Worm (Caenorhabditis elegans) whole organism, L4 larva: ENCODE measurements around the gene T04B8.5.
A peak's percentile ranks its signal among the peaks of the same experiment; 100 is the strongest.

Source experiments
- D1046.2 ChIP-seq: fragments of 200-800 bp; sonication (Bioruptor generic); IDR thresholded peaks from 2 replicates; pipeline ENCODE4 v1.3.6; 2022; ENCODE audit warnings: missing genetic modification characterization, missing compliant biosample characterization
- F49E8.2 ChIP-seq: sonication (generic microtip); optimal IDR thresholded peaks from 2 replicates; lab custom pipeline; 2016; ENCODE audit warnings: missing compliant biosample characterization, mild to moderate bottlenecking, missing genetic modification characterization, borderline replicate concordance
- T26A8.4 ChIP-seq: fragments of 200-800 bp; sonication (Bioruptor generic); IDR thresholded peaks from 2 replicates; pipeline ENCODE4 v1.3.6; 2022; ENCODE audit warnings: missing genetic modification characterization, missing compliant biosample characterization
- Y5F2A.4 ChIP-seq: fragments of 200-800 bp; sonication (Bioruptor generic); optimal IDR thresholded peaks from 2 replicates; lab custom pipeline; 2018; ENCODE audit warnings: mild to moderate bottlenecking, missing genetic modification characterization, missing compliant biosample characterization
- Y75B8A.6 ChIP-seq: fragments of 200-800 bp; sonication (Bioruptor generic); IDR thresholded peaks from 2 replicates; pipeline ENCODE4 v1.3.6; 2022; ENCODE audit warnings: missing genetic modification reagents, missing genetic modification characterization, missing compliant biosample characterization
- ZK337.2 ChIP-seq: fragments of 200-800 bp; sonication (Bioruptor generic); IDR thresholded peaks from 2 replicates; pipeline ENCODE4 v1.3.6; 2022; ENCODE audit warnings: missing genetic modification reagents, missing genetic modification characterization, missing compliant biosample characterization
- aly-2 ChIP-seq: sonication (generic microtip); optimal IDR thresholded peaks from 2 replicates; lab custom pipeline; 2018; ENCODE audit warnings: missing biosample characterization, missing genetic modification characterization
- ceh-20 ChIP-seq: fragments of 200-800 bp; sonication (Bioruptor generic); IDR thresholded peaks from 2 replicates; pipeline ENCODE4 v1.3.6; 2022; ENCODE audit warnings: missing genetic modification reagents, missing genetic modification characterization, missing compliant biosample characterization
- ceh-32 ChIP-seq: sonication (generic microtip); optimal IDR thresholded peaks from 2 replicates; lab custom pipeline; 2016; ENCODE audit warnings: mild to moderate bottlenecking, missing genetic modification characterization, missing compliant biosample characterization; ENCODE audit not compliant: poor library complexity
- daf-16 ChIP-seq, 3 experiments: sonication (generic microtip); optimal IDR thresholded peaks; 2 replicates each; lab custom pipeline; 2016 to 2017; ENCODE audit warnings: missing genetic modification characterization in 3 of 3, missing genetic modification reagents in 3 of 3, mild to moderate bottlenecking in 2 of 3, missing compliant biosample characterization in 2 of 3, missing biosample characterization in 1 of 3, moderate library complexity in 1 of 3
- dmd-6 ChIP-seq: fragments of 200-800 bp; sonication (Bioruptor generic); IDR thresholded peaks from 2 replicates; pipeline ENCODE4 v1.3.6; 2022; ENCODE audit warnings: missing genetic modification reagents, missing genetic modification characterization, missing compliant biosample characterization
- dmd-8 ChIP-seq: fragments of 200-800 bp; sonication (Bioruptor generic); IDR thresholded peaks from 2 replicates; pipeline ENCODE4 v1.3.6; 2022; ENCODE audit warnings: missing genetic modification characterization, missing compliant biosample characterization
- dpl-1 ChIP-seq: fragments of 150-350 bp; optimal IDR thresholded peaks from 2 replicates; lab custom pipeline; 2014; ENCODE audit warnings: missing biosample characterization, missing genetic modification reagents, missing genetic modification characterization
- dve-1 ChIP-seq: sonication (generic microtip); optimal IDR thresholded peaks from 2 replicates; lab custom pipeline; 2017; ENCODE audit warnings: antibody characterized with exemption, mild to moderate bottlenecking, missing genetic modification characterization, missing compliant biosample characterization; ENCODE audit not compliant: insufficient read depth
- egl-43 ChIP-seq: fragments of 200-800 bp; sonication (Bioruptor generic); IDR thresholded peaks from 2 replicates; pipeline ENCODE4 v1.3.6; 2022; ENCODE audit warnings: missing genetic modification reagents, missing genetic modification characterization, missing compliant biosample characterization
- fkh-10 ChIP-seq: fragments of 150-350 bp; optimal IDR thresholded peaks from 2 replicates; lab custom pipeline; 2014; ENCODE audit warnings: missing biosample characterization, missing genetic modification reagents, missing genetic modification characterization
- fos-1 ChIP-seq: fragments of 150-350 bp; optimal IDR thresholded peaks from 2 replicates; lab custom pipeline; 2014; ENCODE audit warnings: missing biosample characterization, missing genetic modification characterization
- gei-8 ChIP-seq: fragments of 200-800 bp; sonication (Bioruptor generic); optimal IDR thresholded peaks from 2 replicates; lab custom pipeline; 2018; ENCODE audit warnings: mild to moderate bottlenecking, missing genetic modification characterization, missing compliant biosample characterization
- hlh-11 ChIP-seq: fragments of 200-800 bp; sonication (Bioruptor generic); optimal IDR thresholded peaks from 2 replicates; lab custom pipeline; 2018; ENCODE audit warnings: mild to moderate bottlenecking, missing genetic modification characterization, missing compliant biosample characterization
- hlh-30 ChIP-seq: sonication (generic microtip); optimal IDR thresholded peaks from 2 replicates; lab custom pipeline; 2017; ENCODE audit warnings: antibody characterized with exemption, mild to moderate bottlenecking, missing genetic modification characterization, missing compliant biosample characterization; ENCODE audit not compliant: insufficient read depth
- lim-7 ChIP-seq: fragments of 200-800 bp; sonication (Bioruptor generic); IDR thresholded peaks from 2 replicates; pipeline ENCODE4 v1.3.6; 2022; ENCODE audit warnings: missing genetic modification characterization, missing compliant biosample characterization
- lin-1 ChIP-seq: fragments of 200-800 bp; sonication (Bioruptor generic); IDR thresholded peaks from 2 replicates; pipeline ENCODE4 v1.3.6; 2022; ENCODE audit warnings: missing genetic modification reagents, missing genetic modification characterization, missing compliant biosample characterization
- lin-13 ChIP-seq: fragments of 150-350 bp; optimal IDR thresholded peaks from 2 replicates; lab custom pipeline; 2014; ENCODE audit warnings: missing biosample characterization, missing genetic modification reagents, missing genetic modification characterization
- lin-15B ChIP-seq: fragments of 150-350 bp; sonication (generic microtip); optimal IDR thresholded peaks from 3 replicates; lab custom pipeline; 2014; ENCODE audit warnings: missing biosample characterization, missing genetic modification characterization
- lin-29 ChIP-seq: fragments of 200-800 bp; sonication (Bioruptor generic); IDR thresholded peaks from 2 replicates; pipeline ENCODE4 v1.3.6; 2022; ENCODE audit warnings: missing genetic modification reagents, missing genetic modification characterization, missing compliant biosample characterization
- lin-39 ChIP-seq: fragments of 150-350 bp; optimal IDR thresholded peaks from 2 replicates; lab custom pipeline; 2014; ENCODE audit warnings: missing biosample characterization, missing genetic modification reagents, missing genetic modification characterization
- lsy-2 ChIP-seq, 2 experiments: fragments of 150-350 bp in 1 of 2; sonication (generic microtip) in 1 of 2; optimal IDR thresholded peaks; 2 replicates each; lab custom pipeline; 2014 to 2017; ENCODE audit warnings: missing biosample characterization in 2 of 2, missing genetic modification characterization in 2 of 2
- madf-5 ChIP-seq, 2 experiments: fragments of 200-800 bp; sonication (Bioruptor generic); IDR thresholded peaks; 2 replicates each; pipeline ENCODE4 v1.3.6; 2022; ENCODE audit warnings: missing compliant biosample characterization in 2 of 2, missing genetic modification characterization in 2 of 2
- mdl-1 ChIP-seq, 2 experiments: fragments of 150-350 bp in 1 of 2; sonication (generic microtip) in 1 of 2; optimal IDR thresholded peaks; 2 replicates each; lab custom pipeline; 2014 to 2017; ENCODE audit warnings: missing biosample characterization in 2 of 2, missing genetic modification characterization in 2 of 2
- mep-1 ChIP-seq: fragments of 150-350 bp; sonication (generic microtip); optimal IDR thresholded peaks from 3 replicates; lab custom pipeline; 2014; ENCODE audit warnings: missing biosample characterization, missing genetic modification characterization
- mes-2 ChIP-seq: sonication (generic microtip); optimal IDR thresholded peaks from 2 replicates; lab custom pipeline; 2016; ENCODE audit warnings: missing genotype, mild to moderate bottlenecking, missing genetic modification characterization, missing compliant biosample characterization; ENCODE audit not compliant: poor library complexity, severe bottlenecking
- nhr-28 ChIP-seq: fragments of 150-350 bp; optimal IDR thresholded peaks from 2 replicates; lab custom pipeline; 2014; ENCODE audit warnings: missing biosample characterization, missing genetic modification characterization
- nhr-48 ChIP-seq: sonication (generic microtip); optimal IDR thresholded peaks from 2 replicates; lab custom pipeline; 2016; ENCODE audit warnings: mild to moderate bottlenecking, missing genetic modification characterization, missing compliant biosample characterization
- nhr-6 ChIP-seq: fragments of 150-350 bp; optimal IDR thresholded peaks from 2 replicates; lab custom pipeline; 2014; ENCODE audit warnings: missing biosample characterization, missing genetic modification characterization
- nhr-76 ChIP-seq: fragments of 150-350 bp; optimal IDR thresholded peaks from 2 replicates; lab custom pipeline; 2014; ENCODE audit warnings: missing biosample characterization, missing genetic modification characterization
- pha-4 ChIP-seq, 2 experiments: fragments of 150-350 bp in 1 of 2; fragments of 200-800 bp in 1 of 2; sonication (Bioruptor generic) in 1 of 2; IDR thresholded peaks in 1 of 2; optimal IDR thresholded peaks in 1 of 2; 2 replicates each; pipeline versions ENCODE4 v1.3.6 to Lab custom; 2014 to 2022; ENCODE audit warnings: missing genetic modification characterization in 2 of 2, missing genetic modification reagents in 2 of 2, missing biosample characterization in 1 of 2, missing compliant biosample characterization in 1 of 2
- php-3 ChIP-seq: fragments of 200-800 bp; sonication (Bioruptor generic); IDR thresholded peaks from 2 replicates; pipeline ENCODE4 v1.3.6; 2022; ENCODE audit warnings: missing genetic modification reagents, missing genetic modification characterization, missing compliant biosample characterization
- rbr-2 ChIP-seq: sonication (generic microtip); optimal IDR thresholded peaks from 2 replicates; lab custom pipeline; 2016; ENCODE audit warnings: missing genotype, missing genetic modification characterization, missing compliant biosample characterization
- skn-1 ChIP-seq: fragments of 150-350 bp; optimal IDR thresholded peaks from 2 replicates; lab custom pipeline; 2014; ENCODE audit warnings: missing biosample characterization, missing genetic modification characterization
- snpc-4 ChIP-seq: fragments of 150-350 bp; optimal IDR thresholded peaks from 2 replicates; lab custom pipeline; 2014; ENCODE audit warnings: missing biosample characterization, missing genetic modification characterization
- spr-1 ChIP-seq: sonication (generic microtip); optimal IDR thresholded peaks from 2 replicates; lab custom pipeline; 2016; ENCODE audit warnings: mild to moderate bottlenecking, missing genetic modification characterization, missing compliant biosample characterization
- tag-97 ChIP-seq: fragments of 200-800 bp; sonication (Bioruptor generic); IDR thresholded peaks from 2 replicates; pipeline ENCODE4 v1.3.6; 2022; ENCODE audit warnings: missing genetic modification characterization, missing compliant biosample characterization
- unc-62 ChIP-seq, 3 experiments: fragments of 150-350 bp in 1 of 3; sonication (generic microtip); optimal IDR thresholded peaks in 2 of 3; peaks in 1 of 3; 1 replicate in 1 of 3; 2 replicates in 2 of 3; lab custom pipeline; 2014 to 2017; ENCODE audit warnings: missing biosample characterization in 3 of 3, missing genetic modification characterization in 3 of 3, missing genetic modification reagents in 3 of 3, missing genotype in 1 of 3
- zag-1 ChIP-seq: fragments of 150-350 bp; optimal IDR thresholded peaks from 2 replicates; lab custom pipeline; 2014; ENCODE audit warnings: missing biosample characterization, missing genetic modification characterization
- zip-11 ChIP-seq: fragments of 200-800 bp; sonication (Bioruptor generic); IDR thresholded peaks from 2 replicates; pipeline ENCODE4 v1.3.6; 2022; ENCODE audit warnings: missing genetic modification characterization, missing compliant biosample characterization
- zip-2 ChIP-seq: fragments of 150-350 bp; optimal IDR thresholded peaks from 2 replicates; lab custom pipeline; 2014; ENCODE audit warnings: missing biosample characterization, missing genetic modification characterization
- ztf-11 ChIP-seq: fragments of 150-350 bp; optimal IDR thresholded peaks from 2 replicates; lab custom pipeline; 2014; ENCODE audit warnings: missing biosample characterization, missing genetic modification characterization

Gene T04B8.5

DNA sequence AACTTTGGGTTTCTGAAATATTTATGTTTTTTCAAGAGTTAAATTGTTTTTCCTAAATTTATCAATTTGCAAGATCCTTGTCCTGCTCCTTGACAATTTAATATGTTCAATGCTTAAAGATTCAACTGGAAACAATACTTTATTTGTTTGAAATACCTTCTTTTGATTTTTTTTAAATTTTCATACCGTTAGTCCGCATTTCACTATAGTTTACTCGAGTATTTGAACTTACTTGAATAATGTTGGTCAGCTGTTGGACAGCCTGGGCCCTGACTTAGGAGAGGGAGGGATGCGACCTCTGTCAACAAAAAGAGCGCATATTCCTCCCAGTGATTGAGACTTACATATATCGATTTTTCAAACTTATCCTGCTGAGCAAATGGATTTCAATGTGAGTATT lies 18.3 kb downstream of the T04B8.5 start, which contains the start of gene W04H10.5:
TSS of gene W04H10.5 (plus strand) at position 301 of the 400 bp plus-strand sequence.
- no peak for TF ChIP-seq zip-11 (GFP tag; lab: Robert Waterston, UW)
- TF ChIP-seq gei-8, result no peak
- TF ChIP-seq ceh-32 (tag; lab: Kevin White, UChicago), result no peak
- no peak for TF ChIP-seq D1046.2 (GFP tag; lab: Robert Waterston, UW)
- TF ChIP-seq lin-29, result no peak
- no peak for TF ChIP-seq spr-1 (tag; lab: Kevin White, UChicago)
- TF ChIP-seq F49E8.2 (tag; lab: Kevin White, UChicago), result no peak
- TF ChIP-seq madf-5 (GFP tag; IDR thresholded peaks at IDR 0.05; lab: Robert Waterston, UW), result no peak
- no peak for TF ChIP-seq zag-1
- no peak for TF ChIP-seq ZK337.2
- TF ChIP-seq lin-13 (GFP tag; lab: Kevin White, UChicago), result no peak
- TF ChIP-seq nhr-48, result no peak
- no peak for TF ChIP-seq php-3 (GFP tag; lab: Robert Waterston, UW)
- TF ChIP-seq lim-7, result no peak
- no peak for TF ChIP-seq lin-15B
- TF ChIP-seq dmd-6 (GFP tag; lab: Robert Waterston, UW), result no peak
- TF ChIP-seq nhr-6 (tag; lab: Kevin White, UChicago), result no peak
- no peak for TF ChIP-seq rbr-2 (tag; lab: Kevin White, UChicago)

DNA sequence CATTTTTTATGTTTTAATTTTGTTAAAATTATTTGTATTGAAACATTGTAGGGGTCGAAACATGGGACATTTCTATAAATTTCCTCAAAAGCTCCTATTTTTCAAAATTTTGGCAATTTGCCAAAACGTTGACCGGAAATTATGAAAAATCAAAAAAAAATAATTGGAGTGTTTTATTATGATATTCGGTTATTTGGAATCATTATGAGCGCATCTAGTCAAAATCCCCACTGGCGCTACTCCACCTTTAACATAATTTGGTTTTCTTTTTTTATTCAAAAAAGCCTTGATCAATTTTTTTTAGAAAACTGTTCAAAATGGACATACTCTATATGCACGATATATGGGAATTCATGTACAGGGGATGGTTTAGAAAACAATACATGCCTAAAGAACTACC lies 19.1 kb downstream of the T04B8.5 start, which contains the start of gene W04H10.2:
TSS of gene W04H10.2 (plus strand) at position 301 of the 400 bp plus-strand sequence.
- TF ChIP-seq Y5F2A.4 (GFP tag; lab: Kevin White, UChicago) (no peak), fos-1 (no peak), hlh-30 (tag; lab: Kevin White, UChicago) (no peak), tag-97 (GFP tag; lab: Robert Waterston, UW) (no peak), ceh-20 (no peak), zag-1 (no peak), ceh-32 (tag; lab: Kevin White, UChicago) (no peak)

DNA sequence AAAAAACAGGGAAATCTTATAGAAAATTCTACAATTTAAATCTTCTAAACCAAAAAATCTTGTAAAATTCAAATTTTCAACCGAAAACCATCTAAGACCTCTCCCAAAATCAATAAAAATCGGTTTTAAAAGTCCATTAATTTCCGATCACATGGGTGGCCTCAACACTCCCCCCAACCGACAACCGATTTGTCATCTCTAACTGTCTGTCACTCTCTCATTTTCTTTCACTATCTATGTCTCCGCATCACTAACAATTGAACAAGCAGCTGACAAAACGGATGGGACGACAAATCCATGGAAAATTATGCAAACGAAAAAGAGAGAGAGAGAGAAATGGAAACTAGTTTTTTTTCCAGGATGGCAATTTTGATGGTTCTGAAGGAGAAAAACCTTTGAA lies 21.4 kb downstream of the T04B8.5 start:
- TF ChIP-seq aly-2 (no peak), ztf-11 (no peak), dpl-1 (GFP tag; lab: Kevin White, UChicago) (peak; percentile 19), daf-16 (GFP tag; optimal IDR thresholded peaks at IDR 0.05; lab: Kevin White, UChicago) (no peak), daf-16 (tag; optimal IDR thresholded peaks at IDR 0.05; lab: Kevin White, UChicago) (no peak), snpc-4 (tag; lab: Kevin White, UChicago) (no peak), fkh-10 (GFP tag; lab: Kevin White, UChicago) (no peak), mep-1 (peak; percentile 72), dve-1 (peak; percentile 45), nhr-28 (peak; percentile 61), egl-43 (no peak), T26A8.4 (GFP tag; lab: Robert Waterston, UW) (no peak), pha-4 (GFP tag; IDR thresholded peaks at IDR 0.05; lab: Robert Waterston, UW) (no peak), pha-4 (tag; optimal IDR thresholded peaks at IDR 0.05; lab: Kevin White, UChicago) (no peak), unc-62 (GFP tag; optimal IDR thresholded peaks at IDR 0.05 in 1 of 2; lab: Kevin White, UChicago) (peak in 1 of 2 experiments; percentile 96), unc-62 (tag; optimal IDR thresholded peaks at IDR 0.05; lab: Kevin White, UChicago) (no peak), hlh-11 (tag; lab: Kevin White, UChicago) (peak; percentile 88), dmd-8 (GFP tag; lab: Robert Waterston, UW) (no peak), F49E8.2 (tag; lab: Kevin White, UChicago) (no peak), zip-2 (tag; lab: Kevin White, UChicago) (no peak), zag-1 (no peak), lin-29 (no peak), lin-13 (GFP tag; lab: Kevin White, UChicago) (peak; percentile 55), mdl-1 (tag; optimal IDR thresholded peaks at IDR 0.05; lab: Kevin White, UChicago) (peak in 1 of 2 experiments; percentile 80), lin-39 (no peak), skn-1 (tag; lab: Kevin White, UChicago) (no peak), lsy-2 (tag; optimal IDR thresholded peaks at IDR 0.05; lab: Kevin White, UChicago) (peak in 1 of 2 experiments; percentile 68), fos-1 (no peak), lin-1 (GFP tag; lab: Robert Waterston, UW) (no peak), Y75B8A.6 (GFP tag; lab: Robert Waterston, UW) (no peak), mes-2 (tag; lab: Kevin White, UChicago) (no peak), nhr-76 (tag; lab: Kevin White, UChicago) (no peak)
